Fruit fly (Drosophila melanogaster): ENCODE data around the gene sip2.

Gene sip2

dm6 chr2L:6919203-6919849, 44.5 kb downstream of the sip2 start (continued):
- TF ChIP-seq shn (GFP tag; optimal IDR thresholded peaks at IDR 0.05) (no peak), CG15696 (tag; optimal IDR thresholded peaks at IDR 0.05) (no peak), CG31441 (GFP tag; IDR thresholded peaks at IDR 0.05) (no peak), ewg (GFP tag; optimal IDR thresholded peaks at IDR 0.05) (no peak), pum (GFP tag; optimal IDR thresholded peaks at IDR 0.05) (no peak), Med (GFP tag) (peak; percentile 1), pb (GFP tag; optimal IDR thresholded peaks at IDR 0.05) (no peak), gce (GFP tag; IDR thresholded peaks at IDR 0.05) (no peak), HLH54F (GFP tag; optimal IDR thresholded peaks at IDR 0.05) (no peak), CG12942 (GFP tag; optimal IDR thresholded peaks at IDR 0.05) (no peak), D (optimal IDR thresholded peaks at IDR 0.05) (no peak), D (GFP tag; optimal IDR thresholded peaks at IDR 0.05) (no peak), Scr (GFP tag; IDR thresholded peaks at IDR 0.05; ENCODE audit: partially characterized antibody) (no peak), ham (GFP tag; IDR thresholded peaks at IDR 0.05) (no peak), CoRest (tag; optimal IDR thresholded peaks at IDR 0.05) (no peak), Sin3A (optimal IDR thresholded peaks at IDR 0.05) (no peak), CG16815 (GFP tag; optimal IDR thresholded peaks at IDR 0.05) (no peak), dan (GFP tag; IDR thresholded peaks at IDR 0.05) (no peak), pho (GFP tag; optimal IDR thresholded peaks at IDR 0.05) (no peak), bigmax (GFP tag; optimal IDR thresholded peaks at IDR 0.05) (peak; percentile 68), yki (optimal IDR thresholded peaks at IDR 0.05) (no peak), bsh (GFP tag; optimal IDR thresholded peaks at IDR 0.05) (no peak), CG1529 (GFP tag; optimal IDR thresholded peaks at IDR 0.05) (no peak), maf-S (GFP tag; optimal IDR thresholded peaks at IDR 0.05) (no peak), Meics (GFP tag; optimal IDR thresholded peaks at IDR 0.05) (no peak), PHDP (tag; optimal IDR thresholded peaks at IDR 0.05) (no peak), CG33557 (GFP tag; optimal IDR thresholded peaks at IDR 0.05) (no peak), gro (GFP tag; optimal IDR thresholded peaks at IDR 0.05) (no peak), CG16779 (GFP tag; IDR thresholded peaks at IDR 0.05) (no peak), unc-4 (GFP tag; IDR thresholded peaks at IDR 0.05; ENCODE audit: partially characterized antibody) (peak; percentile 20; the same call in 1 of the 2 replicates), CG17829 (tag; optimal IDR thresholded peaks at IDR 0.05) (no peak), ac (GFP tag; optimal IDR thresholded peaks at IDR 0.05) (no peak), stwl (tag; optimal IDR thresholded peaks at IDR 0.05) (no peak), Hr78 (GFP tag; optimal IDR thresholded peaks at IDR 0.05) (no peak), Opbp (GFP tag; IDR thresholded peaks at IDR 0.05; ENCODE audit: partially characterized antibody) (0 out of 3 replicates have a peak, but pooled peaks have one; percentile 33), disco-r (GFP tag; optimal IDR thresholded peaks at IDR 0.05) (no peak), CG32767 (GFP tag; IDR thresholded peaks at IDR 0.05) (peak; percentile 63; the same call in 1 of the 2 replicates), tup (GFP tag; optimal IDR thresholded peaks at IDR 0.05) (no peak), Dll (GFP tag; IDR thresholded peaks at IDR 0.05; ENCODE audit: partially characterized antibody) (no peak), gt (GFP tag; IDR thresholded peaks at IDR 0.05) (no peak), ro (GFP tag; IDR thresholded peaks at IDR 0.05) (no peak), lbe (GFP tag; optimal IDR thresholded peaks at IDR 0.05) (peak; percentile 11), Gug (GFP tag; IDR thresholded peaks at IDR 0.05) (no peak), crp (GFP tag; optimal IDR thresholded peaks at IDR 0.05) (no peak), CG3163 (GFP tag; optimal IDR thresholded peaks at IDR 0.05) (no peak), sima (GFP tag; optimal IDR thresholded peaks at IDR 0.05) (no peak), br (optimal IDR thresholded peaks at IDR 0.05) (no peak), sna (GFP tag; IDR thresholded peaks at IDR 0.05; ENCODE audit: partially characterized antibody) (0 out of 2 replicates have a peak, but pooled peaks have one; percentile 10), CG14050 (GFP tag; IDR thresholded peaks at IDR 0.05) (no peak), HmgD (GFP tag; optimal IDR thresholded peaks at IDR 0.05) (no peak), CG14860 (GFP tag; IDR thresholded peaks at IDR 0.05; ENCODE audit: partially characterized antibody) (no peak)

Measured in whole organism, embryonic.